Worm (Caenorhabditis elegans) whole organism, young adult: ENCODE measurements around the gene sup-35.

Source experiments
- B0035.1 ChIP-seq: sonication (generic microtip); optimal IDR thresholded peaks from 2 replicates; lab custom pipeline; 2016; ENCODE audit warnings: missing genetic modification characterization, mild to moderate bottlenecking, missing compliant biosample characterization, missing genotype, missing genetic modification reagents
- B0336.3 ChIP-seq: fragments of 200-800 bp; sonication (Bioruptor generic); IDR thresholded peaks from 2 replicates; pipeline ENCODE4 v1.3.6; 2022; ENCODE audit warnings: missing genetic modification characterization, missing compliant biosample characterization
- C17E4.6 ChIP-seq: fragments of 200-800 bp; sonication (Bioruptor generic); IDR thresholded peaks from 2 replicates; pipeline ENCODE4 v1.3.6; 2022; ENCODE audit warnings: missing genetic modification reagents, missing genetic modification characterization, missing compliant biosample characterization
- F39B2.1 ChIP-seq: fragments of 200-800 bp; sonication (Bioruptor generic); IDR thresholded peaks from 2 replicates; pipeline ENCODE4 v1.3.6; 2022; ENCODE audit warnings: missing genetic modification reagents, missing genetic modification characterization, missing compliant biosample characterization
- F57C9.4 ChIP-seq: sonication (generic microtip); optimal IDR thresholded peaks from 2 replicates; lab custom pipeline; 2017; ENCODE audit warnings: mild to moderate bottlenecking, missing genetic modification characterization, missing compliant biosample characterization
- K11D2.4 ChIP-seq: fragments of 200-800 bp; sonication (Bioruptor generic); IDR thresholded peaks from 2 replicates; pipeline ENCODE4 v1.3.6; 2022; ENCODE audit warnings: missing genetic modification reagents, missing genetic modification characterization, missing compliant biosample characterization
- T26A5.8 ChIP-seq: sonication (generic microtip); optimal IDR thresholded peaks from 2 replicates; lab custom pipeline; 2016; ENCODE audit warnings: missing genetic modification characterization, missing compliant biosample characterization
- Y53F4B.3 ChIP-seq: fragments of 200-800 bp; sonication (Bioruptor generic); IDR thresholded peaks from 2 replicates; pipeline ENCODE4 v1.3.6; 2022; ENCODE audit warnings: missing genetic modification reagents, missing genetic modification characterization, missing compliant biosample characterization
- Y56A3A.18 ChIP-seq: fragments of 200-800 bp; sonication (Bioruptor generic); IDR thresholded peaks from 2 replicates; pipeline ENCODE4 v1.3.6; 2022; ENCODE audit warnings: missing genetic modification reagents, missing genetic modification characterization, missing compliant biosample characterization
- Y67H2A.10 ChIP-seq: fragments of 200-800 bp; sonication (Bioruptor generic); conservative IDR thresholded peaks from 2 replicates; pipeline ENCODE4 v1.3.6; 2022; ENCODE audit warnings: missing genetic modification reagents, missing genetic modification characterization, missing compliant biosample characterization
- Y79H2A.3 ChIP-seq: fragments of 200-800 bp; sonication (Bioruptor generic); conservative IDR thresholded peaks from 2 replicates; pipeline ENCODE4 v1.3.6; 2022; ENCODE audit warnings: missing genetic modification reagents, missing genetic modification characterization, missing compliant biosample characterization
- ZK185.1 ChIP-seq: sonication (generic microtip); optimal IDR thresholded peaks from 2 replicates; lab custom pipeline; 2016; ENCODE audit warnings: mild to moderate bottlenecking, missing genetic modification characterization, missing compliant biosample characterization; ENCODE audit not compliant: poor library complexity, severe bottlenecking
- aptf-2 ChIP-seq: fragments of 200-800 bp; sonication (Bioruptor generic); conservative IDR thresholded peaks from 2 replicates; pipeline ENCODE4 v1.3.6; 2022; ENCODE audit warnings: missing genetic modification reagents, missing genetic modification characterization, missing compliant biosample characterization
- athp-1 ChIP-seq: sonication (generic microtip); optimal IDR thresholded peaks from 2 replicates; lab custom pipeline; 2017; ENCODE audit warnings: mild to moderate bottlenecking, missing genetic modification characterization, missing compliant biosample characterization
- ccch-3 ChIP-seq: fragments of 200-800 bp; sonication (Bioruptor generic); optimal IDR thresholded peaks from 2 replicates; lab custom pipeline; 2018; ENCODE audit warnings: mild to moderate bottlenecking, missing genetic modification characterization, missing compliant biosample characterization
- ceh-100 ChIP-seq: fragments of 200-800 bp; sonication (Bioruptor generic); IDR thresholded peaks from 2 replicates; pipeline ENCODE4 v1.3.6; 2022; ENCODE audit warnings: missing genetic modification reagents, missing genetic modification characterization, missing compliant biosample characterization
- ceh-27 ChIP-seq: fragments of 200-800 bp; sonication (Bioruptor generic); optimal IDR thresholded peaks from 2 replicates; lab custom pipeline; 2018; ENCODE audit warnings: mild to moderate bottlenecking, missing genetic modification characterization, moderate library complexity, missing compliant biosample characterization
- ceh-40 ChIP-seq: fragments of 200-800 bp; sonication (Bioruptor generic); IDR thresholded peaks from 2 replicates; pipeline ENCODE4 v1.3.6; 2022; ENCODE audit warnings: missing genetic modification characterization, missing compliant biosample characterization
- ceh-58 ChIP-seq: fragments of 200-800 bp; sonication (Bioruptor generic); IDR thresholded peaks from 2 replicates; pipeline ENCODE4 v1.3.6; 2022; ENCODE audit warnings: missing genetic modification characterization, missing compliant biosample characterization
- dox-1 ChIP-seq: fragments of 200-800 bp; sonication (Bioruptor generic); IDR thresholded peaks from 2 replicates; pipeline ENCODE4 v1.3.6; 2022; ENCODE audit warnings: missing genetic modification reagents, missing genetic modification characterization, missing compliant biosample characterization
- dpff-1 ChIP-seq: sonication (generic microtip); optimal IDR thresholded peaks from 2 replicates; lab custom pipeline; 2017; ENCODE audit warnings: mild to moderate bottlenecking, missing genetic modification characterization, missing compliant biosample characterization
- efl-1 ChIP-seq: fragments of 150-350 bp; optimal IDR thresholded peaks from 2 replicates; lab custom pipeline; 2014; ENCODE audit warnings: missing biosample characterization, missing genetic modification reagents, missing genetic modification characterization
- fkh-3 ChIP-seq: sonication (generic microtip); optimal IDR thresholded peaks from 2 replicates; lab custom pipeline; 2016; ENCODE audit warnings: mild to moderate bottlenecking, missing genetic modification characterization, missing compliant biosample characterization
- gei-17 ChIP-seq: fragments of 200-800 bp; sonication (Bioruptor generic); optimal IDR thresholded peaks from 2 replicates; lab custom pipeline; 2018; ENCODE audit warnings: mild to moderate bottlenecking, missing genetic modification characterization, missing compliant biosample characterization
- him-1 ChIP-seq: sonication (generic microtip); optimal IDR thresholded peaks from 2 replicates; lab custom pipeline; 2016; ENCODE audit warnings: missing genotype, missing genetic modification reagents, missing genetic modification characterization, missing compliant biosample characterization
- hlh-26 ChIP-seq: fragments of 200-800 bp; sonication (Bioruptor generic); conservative IDR thresholded peaks from 2 replicates; pipeline ENCODE4 v1.3.6; 2022; ENCODE audit warnings: missing genetic modification reagents, missing genetic modification characterization, missing compliant biosample characterization
- hsf-1 ChIP-seq: fragments of 200-800 bp; sonication (Bioruptor generic); IDR thresholded peaks from 2 replicates; pipeline ENCODE4 v1.3.6; 2022; ENCODE audit warnings: missing genetic modification reagents, missing genetic modification characterization, missing compliant biosample characterization
- lag-1 ChIP-seq: fragments of 200-800 bp; sonication (Bioruptor generic); IDR thresholded peaks from 2 replicates; pipeline ENCODE4 v1.3.6; 2022; ENCODE audit warnings: missing genetic modification reagents, missing genetic modification characterization, missing compliant biosample characterization
- let-526 ChIP-seq: fragments of 200-800 bp; sonication (Bioruptor generic); IDR thresholded peaks from 2 replicates; pipeline ENCODE4 v1.3.6; 2022; ENCODE audit warnings: missing genetic modification reagents, missing genetic modification characterization, missing compliant biosample characterization
- lin-26 ChIP-seq: fragments of 200-800 bp; sonication (Bioruptor generic); IDR thresholded peaks from 2 replicates; pipeline ENCODE4 v1.3.6; 2022; ENCODE audit warnings: missing genetic modification reagents, missing genetic modification characterization, missing compliant biosample characterization
- lin-35 ChIP-seq, 3 experiments: fragments of 150-350 bp in 2 of 3; sonication (generic microtip) in 1 of 3; optimal IDR thresholded peaks; 2 replicates each; lab custom pipeline; 2014 to 2018; ENCODE audit warnings: missing biosample characterization in 3 of 3, missing genetic modification characterization in 3 of 3, missing genetic modification reagents in 3 of 3
- lsl-1 ChIP-seq: fragments of 200-800 bp; sonication (Bioruptor generic); optimal IDR thresholded peaks from 2 replicates; lab custom pipeline; 2018; ENCODE audit warnings: mild to moderate bottlenecking, missing genetic modification characterization, moderate library complexity, missing compliant biosample characterization
- lsy-27 ChIP-seq: sonication (generic microtip); optimal IDR thresholded peaks from 2 replicates; lab custom pipeline; 2017; ENCODE audit warnings: missing genetic modification characterization, mild to moderate bottlenecking, missing compliant biosample characterization, antibody characterized with exemption, missing genotype, borderline replicate concordance; ENCODE audit not compliant: insufficient read depth
- madf-3 ChIP-seq: fragments of 200-800 bp; sonication (Bioruptor generic); IDR thresholded peaks from 2 replicates; pipeline ENCODE4 v1.3.6; 2022; ENCODE audit warnings: missing genetic modification reagents, missing genetic modification characterization, missing compliant biosample characterization
- madf-6 ChIP-seq: fragments of 200-800 bp; sonication (Bioruptor generic); IDR thresholded peaks from 2 replicates; pipeline ENCODE4 v1.3.6; 2022; ENCODE audit warnings: missing genetic modification reagents, missing genetic modification characterization, missing compliant biosample characterization
- mxl-1 ChIP-seq: sonication (generic microtip); optimal IDR thresholded peaks from 2 replicates; lab custom pipeline; 2016; ENCODE audit warnings: missing genetic modification characterization, missing compliant biosample characterization
- nfya-2 ChIP-seq: fragments of 200-800 bp; sonication (Bioruptor generic); IDR thresholded peaks from 2 replicates; pipeline ENCODE4 v1.3.6; 2022; ENCODE audit warnings: missing genetic modification reagents, missing genetic modification characterization, missing compliant biosample characterization
- nfyb-1 ChIP-seq: fragments of 200-800 bp; sonication (Bioruptor generic); IDR thresholded peaks from 2 replicates; pipeline ENCODE4 v1.3.6; 2022; ENCODE audit warnings: missing genetic modification reagents, missing genetic modification characterization, missing compliant biosample characterization
- nhr-120 ChIP-seq: fragments of 200-800 bp; sonication (Bioruptor generic); IDR thresholded peaks from 2 replicates; pipeline ENCODE4 v1.3.6; 2022; ENCODE audit warnings: missing genetic modification characterization, missing compliant biosample characterization
- nhr-27 ChIP-seq: fragments of 200-800 bp; sonication (Bioruptor generic); optimal IDR thresholded peaks from 2 replicates; lab custom pipeline; 2018; ENCODE audit warnings: mild to moderate bottlenecking, missing genetic modification characterization, moderate library complexity, missing compliant biosample characterization
- tbp1 ChIP-seq: fragments of 200-800 bp; sonication (Bioruptor generic); optimal IDR thresholded peaks from 2 replicates; lab custom pipeline; 2018; ENCODE audit warnings: mild to moderate bottlenecking, missing genetic modification characterization, missing compliant biosample characterization
- tlf-1 ChIP-seq: fragments of 200-800 bp; sonication (Bioruptor generic); optimal IDR thresholded peaks from 2 replicates; lab custom pipeline; 2018; ENCODE audit warnings: mild to moderate bottlenecking, missing genetic modification characterization, missing compliant biosample characterization
- unc-130 ChIP-seq: sonication (generic microtip); optimal IDR thresholded peaks from 2 replicates; lab custom pipeline; 2016; ENCODE audit warnings: missing genetic modification reagents, missing genetic modification characterization, missing compliant biosample characterization
- unc-62 ChIP-seq: fragments of 150-350 bp; optimal IDR thresholded peaks from 2 replicates; lab custom pipeline; 2014; ENCODE audit warnings: missing biosample characterization, missing genetic modification reagents, missing genetic modification characterization
- zim-3 ChIP-seq: sonication (generic microtip); optimal IDR thresholded peaks from 2 replicates; lab custom pipeline; 2017; ENCODE audit warnings: mild to moderate bottlenecking, missing genetic modification characterization, moderate library complexity, missing compliant biosample characterization
- ztf-22 ChIP-seq: fragments of 200-800 bp; sonication (Bioruptor generic); optimal IDR thresholded peaks from 2 replicates; lab custom pipeline; 2018; ENCODE audit warnings: mild to moderate bottlenecking, missing genetic modification characterization, moderate library complexity, missing compliant biosample characterization
- ztf-25 ChIP-seq: fragments of 200-800 bp; sonication (Bioruptor generic); IDR thresholded peaks from 2 replicates; pipeline ENCODE4 v1.3.6; 2022; ENCODE audit warnings: missing genetic modification reagents, missing genetic modification characterization, missing compliant biosample characterization

The sup-35 gene

DNA sequence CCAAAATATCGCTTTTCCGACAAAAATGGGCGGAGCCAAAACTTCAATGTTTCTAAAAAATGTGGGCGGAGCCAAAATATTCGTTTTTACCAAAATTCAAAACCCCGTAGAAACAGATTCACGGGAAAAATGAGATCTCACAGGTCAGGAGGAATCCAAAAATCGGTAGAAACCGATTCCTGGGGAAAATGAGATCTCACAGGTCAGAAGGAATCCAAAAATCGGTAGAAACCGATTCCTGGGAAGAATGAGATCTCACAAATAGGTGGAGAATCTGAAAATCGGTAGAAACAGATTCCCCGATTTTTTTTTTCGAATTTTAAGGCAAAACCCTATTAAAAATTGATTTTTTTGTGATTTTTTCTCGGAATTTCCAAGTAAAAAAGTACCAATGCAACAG is 25.5 kb downstream of the sup-35 start:
- TF ChIP-seq F57C9.4 (tag; lab: Kevin White, UChicago) = no peak
- no peak for TF ChIP-seq Y53F4B.3
- TF ChIP-seq nfyb-1 (GFP tag; lab: Robert Waterston, UW) = no peak
- no peak for TF ChIP-seq nhr-120 (GFP tag; lab: Robert Waterston, UW)
- TF ChIP-seq unc-130 = peak; percentile 72
- TF ChIP-seq let-526 (GFP tag; lab: Robert Waterston, UW) = no peak
- no peak for TF ChIP-seq tbp1 (GFP tag; lab: Kevin White, UChicago)
- TF ChIP-seq madf-3 = no peak
- 0 out of 2 replicates have a peak, but pooled peaks have one; percentile 22 for TF ChIP-seq dox-1 (GFP tag; lab: Robert Waterston, UW)
- TF ChIP-seq him-1 (tag; lab: Kevin White, UChicago) = peak; percentile 38
- TF ChIP-seq lsl-1 (GFP tag; lab: Kevin White, UChicago) = no peak
- TF ChIP-seq ceh-40 = no peak
- TF ChIP-seq nfya-2 = no peak
- TF ChIP-seq zim-3 = no peak
- peak; percentile 83 for TF ChIP-seq ceh-100 (GFP tag; lab: Robert Waterston, UW)
- TF ChIP-seq lin-35 (GFP tag; optimal IDR thresholded peaks at IDR 0.05; lab: Kevin White, UChicago) = no peak
- TF ChIP-seq, all 124 proteins: peak for 4

DNA sequence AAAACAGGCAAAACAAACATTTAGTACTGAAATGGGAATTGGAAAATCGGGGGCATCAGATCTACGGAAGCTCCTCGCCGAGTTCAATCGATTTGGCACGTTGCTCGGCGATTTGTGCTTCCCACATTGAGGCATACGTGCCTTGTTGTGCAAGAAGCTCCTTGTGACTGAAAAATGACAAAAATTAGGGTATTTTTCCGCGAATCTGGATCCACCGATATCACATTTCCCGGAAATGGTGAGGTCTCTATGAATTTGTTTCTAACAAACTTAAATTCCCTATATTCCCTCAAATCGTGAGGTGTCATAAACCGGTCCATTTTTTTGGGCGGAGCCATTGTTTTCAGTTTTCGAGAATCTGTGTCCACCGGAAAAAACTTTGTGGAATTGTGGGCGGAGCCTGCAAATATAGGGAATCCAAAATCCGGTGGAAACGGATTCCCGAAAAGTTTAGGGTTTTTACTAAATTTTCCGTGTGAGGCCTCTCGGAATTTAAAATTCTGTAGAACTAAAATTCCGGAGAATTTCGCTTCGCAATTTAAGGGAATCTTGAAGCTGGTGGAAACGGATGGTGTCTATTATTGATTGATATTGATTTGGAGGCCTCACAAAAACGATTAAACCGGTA is 27.3 kb downstream of the sup-35 start:
- TF ChIP-seq Y79H2A.3 (GFP tag; lab: Robert Waterston, UW) (no peak), madf-3 (peak; percentile 15; the same call in 1 of the 2 replicates), T26A5.8 (no peak), ccch-3 (peak; percentile 26), lsy-27 (tag; lab: Kevin White, UChicago) (no peak), ceh-58 (GFP tag; lab: Robert Waterston, UW) (no peak), ceh-40 (no peak), madf-6 (GFP tag; lab: Robert Waterston, UW) (0 out of 2 replicates have a peak, but pooled peaks have one; percentile 13), B0336.3 (GFP tag; lab: Robert Waterston, UW) (no peak), mxl-1 (tag; lab: Kevin White, UChicago) (no peak), zim-3 (peak; percentile 83), unc-62 (no peak), gei-17 (GFP tag; lab: Kevin White, UChicago) (no peak), aptf-2 (GFP tag; lab: Robert Waterston, UW) (peak; percentile 65; the same call in 1 of the 2 replicates), lin-26 (no peak), Y67H2A.10 (GFP tag; lab: Robert Waterston, UW) (no peak), B0035.1 (tag; lab: Kevin White, UChicago) (no peak), C17E4.6 (GFP tag; lab: Robert Waterston, UW) (no peak), F39B2.1 (no peak), F57C9.4 (tag; lab: Kevin White, UChicago) (no peak), tlf-1 (GFP tag; lab: Kevin White, UChicago) (no peak), nfya-2 (no peak), ceh-27 (peak; percentile 41), ceh-100 (GFP tag; lab: Robert Waterston, UW) (peak; percentile 91), Y56A3A.18 (GFP tag; lab: Robert Waterston, UW) (no peak), efl-1 (GFP tag; lab: Kevin White, UChicago) (no peak), hlh-26 (GFP tag; lab: Robert Waterston, UW) (no peak), hsf-1 (GFP tag; lab: Robert Waterston, UW) (no peak), K11D2.4 (peak; percentile 54), nhr-27 (tag; lab: Kevin White, UChicago) (no peak), dpff-1 (tag; lab: Kevin White, UChicago) (no peak), lag-1 (GFP tag; lab: Robert Waterston, UW) (no peak), athp-1 (tag; lab: Kevin White, UChicago) (no peak), ztf-22 (GFP tag; lab: Kevin White, UChicago) (no peak), ZK185.1 (no peak), fkh-3 (tag; lab: Kevin White, UChicago) (no peak), ztf-25 (GFP tag; lab: Robert Waterston, UW) (0 out of 2 replicates have a peak, but pooled peaks have one; percentile 68)
